Worm (Caenorhabditis elegans): Measurements from ENCODE around the gene T20D4.10.

DNA sequence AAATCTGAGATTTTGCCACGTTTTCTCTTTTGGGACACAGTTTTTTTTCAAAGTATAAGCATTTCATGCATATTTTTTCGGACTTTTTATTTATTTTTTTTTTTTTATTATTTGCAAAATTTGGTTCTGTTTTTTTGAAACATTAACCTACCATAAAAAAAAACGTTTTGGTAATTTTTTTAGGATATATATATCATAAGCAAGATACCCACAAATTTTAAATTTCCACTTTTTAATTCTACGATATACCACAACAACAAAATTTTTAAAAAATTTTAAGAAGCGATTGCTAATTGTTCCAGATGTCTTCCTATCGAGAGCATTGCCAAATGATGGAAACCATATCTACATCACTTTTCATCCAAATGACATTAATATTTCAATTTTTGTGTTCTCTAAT, 28.6 kb downstream of the T20D4.10 start, which contains the start of gene srab-20:
- TF ChIP-seq him-1 (tag; optimal IDR thresholded peaks at IDR 0.05), result no peak
- no peak for TF ChIP-seq dao-5 (tag; optimal IDR thresholded peaks at IDR 0.05)
- no peak for TF ChIP-seq W03F9.2 (tag; optimal IDR thresholded peaks at IDR 0.05)

All from whole organism, L4/young adult.